Worm (Caenorhabditis elegans) whole organism, young adult: Measurements from ENCODE around the gene csa-1.

Experiments used
- ama-1 ChIP-seq, 3 experiments: fragments of 150-350 bp in 1 of 3; sonication (generic microtip) in 2 of 3; optimal IDR thresholded peaks; 2 replicates each; lab custom pipeline; 2014 to 2018; ENCODE audit warnings: missing biosample characterization in 2 of 3, missing genetic modification characterization in 2 of 3, missing genetic modification reagents in 2 of 3
- hrde-1 ChIP-seq: sonication (generic microtip); optimal IDR thresholded peaks from 2 replicates; lab custom pipeline; 2016; ENCODE audit warnings: missing genetic modification characterization, mild to moderate bottlenecking, missing compliant biosample characterization, moderate library complexity, missing genotype, missing genetic modification reagents, borderline replicate concordance
- zfh-2 ChIP-seq: fragments of 200-800 bp; sonication (Bioruptor generic); conservative IDR thresholded peaks from 2 replicates; pipeline ENCODE4 v1.3.6; 2022; ENCODE audit warnings: missing genetic modification reagents, missing genetic modification characterization, missing compliant biosample characterization

ce11 chrII:9269588-9269987, 49.9 kb downstream of the csa-1 start, which contains the start of gene C01G6.3:
- TF ChIP-seq hrde-1, result no peak
- TF ChIP-seq zfh-2 (GFP tag; lab: Robert Waterston, UW), result no peak
- TF ChIP-seq ama-1 (optimal IDR thresholded peaks at IDR 0.05; lab: Kevin White, UChicago), result no peak
- TF ChIP-seq ama-1 (GFP tag; optimal IDR thresholded peaks at IDR 0.05; lab: Kevin White, UChicago), result no peak
